Worm (Caenorhabditis elegans): ENCODE data around the gene T21B4.15.
"Not testable (repeated sequence)": the region's sequence is repeated elsewhere in the genome, so short reads cannot be mapped to it uniquely, and the experiment has no call there.

Gene T21B4.15

DNA sequence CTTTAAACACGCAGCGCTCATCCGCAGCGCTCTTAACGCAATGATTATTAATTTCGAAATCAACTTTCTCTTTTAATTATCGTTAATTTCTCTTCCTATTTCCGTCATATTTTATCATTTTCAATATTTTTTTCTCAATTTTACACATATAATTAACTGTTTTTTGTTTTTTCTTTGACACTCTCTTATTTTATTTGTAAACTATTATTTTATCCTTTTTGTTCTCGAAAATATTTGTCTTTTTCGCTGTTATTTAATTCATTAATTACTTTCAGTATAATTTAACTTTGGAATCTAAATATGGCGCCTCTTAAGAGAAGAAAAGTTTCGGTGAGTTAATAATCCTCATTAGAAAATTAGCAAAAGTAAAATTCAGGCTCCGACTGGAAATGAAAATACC, 46.2 kb downstream of the T21B4.15 start, which contains the start of gene F49C5.3:
Gene F49C5.3, plus strand, starts transcription at position 301 of the 400 bp plus-strand sequence.
- not testable (repeated sequence) for TF ChIP-seq egl-43 (GFP tag; IDR thresholded peaks at IDR 0.05); daf-12 (tag; optimal IDR thresholded peaks at IDR 0.05); F49E8.2 (tag; optimal IDR thresholded peaks at IDR 0.05; ENCODE audit: borderline replicate concordance)

DNA sequence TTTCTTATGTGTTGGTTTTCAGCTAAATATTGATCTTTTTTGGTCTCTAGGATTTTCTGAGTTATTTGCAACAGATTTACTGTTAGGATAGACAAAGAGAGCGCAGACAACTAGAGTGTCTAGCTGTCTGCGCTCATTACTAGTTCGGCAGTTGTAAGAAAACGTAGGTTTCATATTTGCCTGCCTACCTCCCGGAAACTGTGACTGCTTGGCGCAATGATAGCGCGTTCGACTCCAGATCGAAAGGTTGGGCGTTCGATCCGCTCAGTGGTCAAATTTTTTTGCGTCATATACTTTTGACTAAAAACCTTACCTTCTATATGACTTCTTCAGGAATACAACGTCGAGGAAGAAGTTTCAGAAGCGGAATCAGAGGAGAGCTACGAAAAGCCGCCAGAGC, 49.4 kb downstream of the T21B4.15 start:
- TF ChIP-seq hmg-1.1 (GFP tag; IDR thresholded peaks at IDR 0.05) (no peak), unc-62 (GFP tag; optimal IDR thresholded peaks at IDR 0.05 in 1 of 2) (peak in 1 of 2 experiments; percentile 89), unc-62 (tag; optimal IDR thresholded peaks at IDR 0.05) (no peak), egl-43 (GFP tag; IDR thresholded peaks at IDR 0.05) (peak; percentile 42; the same call in 1 of the 2 replicates)
